Worm (Caenorhabditis elegans) whole organism, L1 larva: ENCODE results near the gene W08G11.5.
"Not testable (repeated sequence)": the region's sequence is repeated elsewhere in the genome, so short reads cannot be mapped to it uniquely, and the experiment has no call there.

Experiments used
- C16A3.4 ChIP-seq: fragments of 150-350 bp; optimal IDR thresholded peaks from 2 replicates; lab custom pipeline; 2014; ENCODE audit warnings: missing biosample characterization, missing genetic modification characterization
- blmp-1 ChIP-seq: fragments of 150-350 bp; optimal IDR thresholded peaks from 2 replicates; lab custom pipeline; 2014; ENCODE audit warnings: missing biosample characterization, missing genetic modification characterization
- efl-3 ChIP-seq: fragments of 200-800 bp; sonication (Bioruptor generic); optimal IDR thresholded peaks from 2 replicates; lab custom pipeline; 2018; ENCODE audit warnings: mild to moderate bottlenecking, missing genetic modification characterization, missing compliant biosample characterization
- nhr-12 ChIP-seq: sonication (generic microtip); optimal IDR thresholded peaks from 2 replicates; lab custom pipeline; 2017; ENCODE audit warnings: missing biosample characterization, missing genetic modification characterization
- nhr-77 ChIP-seq: fragments of 150-350 bp; optimal IDR thresholded peaks from 2 replicates; lab custom pipeline; 2014; ENCODE audit warnings: missing biosample characterization, missing genetic modification characterization
- unc-62 ChIP-seq: fragments of 150-350 bp; optimal IDR thresholded peaks from 2 replicates; lab custom pipeline; 2014; ENCODE audit warnings: missing biosample characterization, missing genetic modification reagents, missing genetic modification characterization

- TF ChIP-seq blmp-1 (tag; lab: Kevin White, UChicago); nhr-77; nhr-12 (tag; lab: Kevin White, UChicago); efl-3; C16A3.4 (tag; lab: Kevin White, UChicago); unc-62 (GFP tag; lab: Kevin White, UChicago): not testable (repeated sequence)
Measured at ce11 chrV:16341497-16342257, 4.6 kb downstream of the W08G11.5 start.
